Worm (Caenorhabditis elegans): ENCODE results near the gene Y56A3A.7.

The Y56A3A.7 gene

ce11 chrIII:11951111-11951510 lies 4.3 kb upstream of the Y56A3A.7 start:
- no peak for TF ChIP-seq Y5F2A.4 (GFP tag; optimal IDR thresholded peaks at IDR 0.05)
- peak; percentile 92 for TF ChIP-seq set-16 (GFP tag; IDR thresholded peaks at IDR 0.05)
- TF ChIP-seq aha-1 (tag), result no peak

- TF ChIP-seq ZK546.5 (tag; optimal IDR thresholded peaks at IDR 0.05), result no peak
- no peak for TF ChIP-seq daf-16 (GFP tag; optimal IDR thresholded peaks at IDR 0.05)
- TF ChIP-seq daf-16 (tag; optimal IDR thresholded peaks at IDR 0.05), result peak; percentile 79
- TF ChIP-seq ceh-20 (GFP tag; IDR thresholded peaks at IDR 0.05), result no peak
- TF ChIP-seq Y48G9A.11 (GFP tag; IDR thresholded peaks at IDR 0.05), result no peak
- TF ChIP-seq F44E2.7 (GFP tag; IDR thresholded peaks at IDR 0.05), result no peak
- no peak for TF ChIP-seq jun-1 (tag; optimal IDR thresholded peaks at IDR 0.05)
- TF ChIP-seq unc-62 (GFP tag; optimal IDR thresholded peaks at IDR 0.05 in 1 of 2), result peak in 1 of 2 experiments; percentile 62
- no peak for TF ChIP-seq unc-62 (tag; optimal IDR thresholded peaks at IDR 0.05)
- no peak for TF ChIP-seq F37D6.2 (tag; optimal IDR thresholded peaks at IDR 0.05)
- peak; percentile 1 for TF ChIP-seq hlh-11 (tag; optimal IDR thresholded peaks at IDR 0.05)
- TF ChIP-seq dmd-6 (GFP tag; IDR thresholded peaks at IDR 0.05), result no peak; the same call in 1 of the 2 replicates
- no peak for TF ChIP-seq spr-1 (tag; optimal IDR thresholded peaks at IDR 0.05)
- no peak for TF ChIP-seq zfp-2 (tag; optimal IDR thresholded peaks at IDR 0.05)
- TF ChIP-seq nhr-28 (tag; optimal IDR thresholded peaks at IDR 0.05), result peak; percentile 57
- TF ChIP-seq lin-15B (tag; optimal IDR thresholded peaks at IDR 0.05), result no peak
- TF ChIP-seq nhr-10 (tag; optimal IDR thresholded peaks at IDR 0.05), result no peak
- no peak for TF ChIP-seq set-16 (GFP tag; IDR thresholded peaks at IDR 0.05)
- no peak for TF ChIP-seq madf-5 (GFP tag; IDR thresholded peaks at IDR 0.05)
- no peak for TF ChIP-seq gei-8 (GFP tag; optimal IDR thresholded peaks at IDR 0.05)
- no peak for TF ChIP-seq mxl-2 (GFP tag; conservative IDR thresholded peaks at IDR 0.05)
- no peak for TF ChIP-seq ceh-62 (tag; optimal IDR thresholded peaks at IDR 0.05)
- no peak for TF ChIP-seq sdz-12 (GFP tag; optimal IDR thresholded peaks at IDR 0.05)
- no peak for TF ChIP-seq F10B5.3 (tag; optimal IDR thresholded peaks at IDR 0.05)
- peak; percentile 61 for TF ChIP-seq pqm-1 (tag; optimal IDR thresholded peaks at IDR 0.05)
- TF ChIP-seq dpl-1 (GFP tag; optimal IDR thresholded peaks at IDR 0.05), result no peak
- TF ChIP-seq vab-7 (GFP tag; IDR thresholded peaks at IDR 0.05), result no peak
- TF ChIP-seq dmd-9 (GFP tag; IDR thresholded peaks at IDR 0.05), result no peak
Observed at ce11 chrIII:11949276-11949879, 2.6 kb upstream of the Y56A3A.7 start.

ce11 chrIII:11948437-11948836 lies 1.6 kb upstream of the Y56A3A.7 start:
- TF ChIP-seq Y48G9A.11 (GFP tag; IDR thresholded peaks at IDR 0.05) (no peak), F37D6.2 (tag; optimal IDR thresholded peaks at IDR 0.05) (no peak), daf-16 (GFP tag; optimal IDR thresholded peaks at IDR 0.05) (no peak), daf-16 (tag; optimal IDR thresholded peaks at IDR 0.05) (peak; percentile 26), nhr-28 (tag; optimal IDR thresholded peaks at IDR 0.05) (peak; percentile 61)

- TF ChIP-seq mes-2 (tag; optimal IDR thresholded peaks at IDR 0.05; ENCODE audit: poor library complexity, severe bottlenecking) (peak; percentile 61), php-3 (GFP tag; IDR thresholded peaks at IDR 0.05) (0 out of 2 replicates have a peak, but pooled peaks have one; percentile 33), nhr-102 (tag; optimal IDR thresholded peaks at IDR 0.05) (no peak), pqm-1 (tag; optimal IDR thresholded peaks at IDR 0.05) (peak; percentile 58), zip-11 (GFP tag; IDR thresholded peaks at IDR 0.05) (no peak), daf-16 (GFP tag; optimal IDR thresholded peaks at IDR 0.05) (no peak), daf-16 (tag; optimal IDR thresholded peaks at IDR 0.05) (peak; percentile 64), dve-1 (tag; optimal IDR thresholded peaks at IDR 0.05; ENCODE audit: insufficient read depth) (peak; percentile 61), nhr-6 (tag; optimal IDR thresholded peaks at IDR 0.05) (peak; percentile 69), pha-4 (GFP tag; IDR thresholded peaks at IDR 0.05) (no peak), pha-4 (tag; optimal IDR thresholded peaks at IDR 0.05) (peak; percentile 60), hmg-1.1 (GFP tag; IDR thresholded peaks at IDR 0.05) (no peak), dmd-6 (GFP tag; IDR thresholded peaks at IDR 0.05) (peak; percentile 39; the same call in 1 of the 2 replicates), lsy-2 (tag; optimal IDR thresholded peaks at IDR 0.05) (peak in 1 of 2 experiments; percentile 22), mep-1 (tag; optimal IDR thresholded peaks at IDR 0.05) (peak; percentile 54), hlh-11 (tag; optimal IDR thresholded peaks at IDR 0.05) (peak; percentile 62), nhr-28 (tag; optimal IDR thresholded peaks at IDR 0.05) (peak; percentile 87), skn-1 (tag; optimal IDR thresholded peaks at IDR 0.05) (no peak), lin-13 (GFP tag; optimal IDR thresholded peaks at IDR 0.05) (peak; percentile 5), nhr-41 (GFP tag; IDR thresholded peaks at IDR 0.05) (no peak)
Observed at ce11 chrIII:11947527-11947926, 708 bp upstream of the Y56A3A.7 start.
